Worm (Caenorhabditis elegans) whole organism, early embryonic: ENCODE data around the gene syd-1.

Experiments used
- B0310.2 ChIP-seq: sonication (generic microtip); optimal IDR thresholded peaks from 2 replicates; lab custom pipeline; 2016; ENCODE audit warnings: mild to moderate bottlenecking, missing genetic modification characterization, missing compliant biosample characterization
- ama-1 ChIP-seq: fragments of 150-350 bp; optimal IDR thresholded peaks from 2 replicates; lab custom pipeline; 2014
- ceh-36 ChIP-seq: sonication (generic microtip); optimal IDR thresholded peaks from 2 replicates; lab custom pipeline; 2016; ENCODE audit warnings: missing genetic modification characterization, inconsistent platforms, missing compliant biosample characterization
- flt-1 ChIP-seq: fragments of 200-800 bp; sonication (Bioruptor generic); IDR thresholded peaks from 2 replicates; pipeline ENCODE4 v1.3.6; 2022; ENCODE audit warnings: missing genetic modification characterization, missing compliant biosample characterization
- hmg-4 ChIP-seq: fragments of 200-800 bp; sonication (Bioruptor generic); optimal IDR thresholded peaks from 2 replicates; lab custom pipeline; 2018; ENCODE audit warnings: mild to moderate bottlenecking, missing genetic modification characterization, missing compliant biosample characterization
- hnd-1 ChIP-seq: sonication (generic microtip); optimal IDR thresholded peaks from 2 replicates; lab custom pipeline; 2016; ENCODE audit warnings: missing genetic modification characterization, missing compliant biosample characterization
- tbx-11 ChIP-seq: fragments of 200-800 bp; sonication (Bioruptor generic); IDR thresholded peaks from 2 replicates; pipeline ENCODE4 v1.3.6; 2022; ENCODE audit warnings: missing genetic modification characterization, missing compliant biosample characterization
- tbx-37 ChIP-seq: fragments of 200-800 bp; sonication (Bioruptor generic); conservative IDR thresholded peaks from 2 replicates; pipeline ENCODE4 v1.3.6; 2022; ENCODE audit warnings: missing genetic modification reagents, missing genetic modification characterization, missing compliant biosample characterization
- tra-4 ChIP-seq: sonication (generic microtip); optimal IDR thresholded peaks from 2 replicates; lab custom pipeline; 2017; ENCODE audit warnings: missing genetic modification characterization, missing compliant biosample characterization

- no peak for TF ChIP-seq ama-1
- TF ChIP-seq hmg-4 (GFP tag; lab: Kevin White, UChicago) = no peak
- TF ChIP-seq tbx-37 (GFP tag; lab: Robert Waterston, UW) = no peak
- TF ChIP-seq flt-1 (GFP tag; lab: Robert Waterston, UW) = no peak
- no peak for TF ChIP-seq tra-4
- no peak for TF ChIP-seq hnd-1 (tag; lab: Kevin White, UChicago)
- TF ChIP-seq tbx-11 (GFP tag; lab: Robert Waterston, UW) = no peak
- TF ChIP-seq B0310.2 (tag; lab: Kevin White, UChicago) = no peak
- no peak for TF ChIP-seq ceh-36
Observed at ce11 chrII:7594812-7595211, at the start of gene syd-1.
